Worm (Caenorhabditis elegans) whole organism, L1 larva: ENCODE results near the gene C25A8.1.

Experiments
- C04F5.9 ChIP-seq: sonication (generic microtip); optimal IDR thresholded peaks from 2 replicates; lab custom pipeline; 2016; ENCODE audit warnings: missing genetic modification characterization, missing compliant biosample characterization
- C16A3.4 ChIP-seq: fragments of 150-350 bp; optimal IDR thresholded peaks from 2 replicates; lab custom pipeline; 2014; ENCODE audit warnings: missing biosample characterization, missing genetic modification characterization
- F16B12.6 ChIP-seq: fragments of 150-350 bp; optimal IDR thresholded peaks from 2 replicates; lab custom pipeline; 2014; ENCODE audit warnings: missing biosample characterization, missing genetic modification characterization
- Y116A8C.19 ChIP-seq: sonication (generic microtip); optimal IDR thresholded peaks from 2 replicates; lab custom pipeline; 2016; ENCODE audit warnings: missing compliant biosample characterization, missing genetic modification characterization, borderline replicate concordance
- alr-1 ChIP-seq: fragments of 200-800 bp; sonication (Bioruptor generic); optimal IDR thresholded peaks from 2 replicates; lab custom pipeline; 2018; ENCODE audit warnings: borderline replicate concordance, mild to moderate bottlenecking, missing genetic modification characterization, missing compliant biosample characterization
- aly-2 ChIP-seq: fragments of 150-350 bp; optimal IDR thresholded peaks from 2 replicates; lab custom pipeline; 2014; ENCODE audit warnings: missing biosample characterization, missing genetic modification characterization
- ama-1 ChIP-seq: fragments of 150-350 bp; optimal IDR thresholded peaks from 2 replicates; lab custom pipeline; 2014
- blmp-1 ChIP-seq: fragments of 150-350 bp; optimal IDR thresholded peaks from 2 replicates; lab custom pipeline; 2014; ENCODE audit warnings: missing biosample characterization, missing genetic modification characterization
- ceh-8 ChIP-seq: fragments of 200-800 bp; sonication (Bioruptor generic); optimal IDR thresholded peaks from 2 replicates; lab custom pipeline; 2018; ENCODE audit warnings: mild to moderate bottlenecking, missing genetic modification characterization, moderate library complexity, missing compliant biosample characterization
- ceh-88 ChIP-seq: fragments of 200-800 bp; sonication (Bioruptor generic); IDR thresholded peaks from 2 replicates; pipeline ENCODE4 v1.3.6; 2022; ENCODE audit warnings: missing genetic modification characterization, missing compliant biosample characterization
- dpl-1 ChIP-seq, 3 experiments: fragments of 150-350 bp in 2 of 3; sonication (generic microtip) in 1 of 3; optimal IDR thresholded peaks; 2 replicates each; lab custom pipeline; 2014 to 2017; ENCODE audit warnings: missing biosample characterization in 3 of 3, missing genetic modification characterization in 3 of 3, missing genetic modification reagents in 3 of 3
- dsc-1 ChIP-seq: sonication (generic microtip); optimal IDR thresholded peaks from 2 replicates; lab custom pipeline; 2016; ENCODE audit warnings: mild to moderate bottlenecking, missing genetic modification characterization, missing compliant biosample characterization
- efl-1 ChIP-seq, 4 experiments: fragments of 150-350 bp; optimal IDR thresholded peaks in 3 of 4; peaks in 1 of 4; 1 replicate in 1 of 4; 2 replicates in 3 of 4; lab custom pipeline; 2014; ENCODE audit warnings: missing biosample characterization in 2 of 4, missing genetic modification characterization in 2 of 4, missing genetic modification reagents in 2 of 4
- efl-3 ChIP-seq: fragments of 200-800 bp; sonication (Bioruptor generic); optimal IDR thresholded peaks from 2 replicates; lab custom pipeline; 2018; ENCODE audit warnings: mild to moderate bottlenecking, missing genetic modification characterization, missing compliant biosample characterization
- egl-13 ChIP-seq: sonication (generic microtip); optimal IDR thresholded peaks from 2 replicates; lab custom pipeline; 2016; ENCODE audit warnings: missing genotype, missing genetic modification reagents, missing genetic modification characterization, missing compliant biosample characterization
- elt-3 ChIP-seq, 6 experiments: fragments of 150-350 bp in 1 of 6; sonication (generic microtip); optimal IDR thresholded peaks; 2 replicates each; lab custom pipeline; 2017 to 2018; ENCODE audit warnings: missing biosample characterization in 6 of 6, missing genetic modification characterization in 6 of 6, inconsistent platforms in 1 of 6
- fkh-10 ChIP-seq: sonication (generic microtip); optimal IDR thresholded peaks from 2 replicates; lab custom pipeline; 2017; ENCODE audit warnings: missing biosample characterization, missing genetic modification reagents, missing genetic modification characterization
- fos-1 ChIP-seq: fragments of 150-350 bp; optimal IDR thresholded peaks from 2 replicates; lab custom pipeline; 2014; ENCODE audit warnings: missing biosample characterization, missing genetic modification characterization
- grh-1 ChIP-seq: fragments of 200-800 bp; sonication (Bioruptor generic); IDR thresholded peaks from 2 replicates; pipeline ENCODE4 v1.3.6; 2022; ENCODE audit warnings: missing genetic modification reagents, missing genetic modification characterization, missing compliant biosample characterization
- hlh-4 ChIP-seq: sonication (generic microtip); optimal IDR thresholded peaks from 2 replicates; lab custom pipeline; 2016; ENCODE audit warnings: mild to moderate bottlenecking, missing genetic modification characterization, missing compliant biosample characterization
- hpl-2 ChIP-seq: fragments of 150-350 bp; optimal IDR thresholded peaks from 2 replicates; lab custom pipeline; 2014; ENCODE audit warnings: missing biosample characterization, missing genetic modification reagents, missing genetic modification characterization
- irx-1 ChIP-seq: sonication (generic microtip); optimal IDR thresholded peaks from 2 replicates; lab custom pipeline; 2016; ENCODE audit warnings: missing genetic modification characterization, missing compliant biosample characterization
- isw-1 ChIP-seq: fragments of 200-800 bp; sonication (Bioruptor generic); IDR thresholded peaks from 2 replicates; pipeline ENCODE4 v1.3.6; 2022; ENCODE audit warnings: missing genetic modification characterization, missing compliant biosample characterization
- lin-13 ChIP-seq: fragments of 150-350 bp; optimal IDR thresholded peaks from 2 replicates; lab custom pipeline; 2014; ENCODE audit warnings: missing biosample characterization, missing genetic modification reagents, missing genetic modification characterization
- lin-14 ChIP-seq: fragments of 200-800 bp; sonication (Bioruptor generic); optimal IDR thresholded peaks from 2 replicates; lab custom pipeline; 2018; ENCODE audit warnings: mild to moderate bottlenecking, missing genetic modification characterization, moderate library complexity, missing compliant biosample characterization
- lin-15B ChIP-seq: fragments of 150-350 bp; sonication (generic microtip); optimal IDR thresholded peaks from 3 replicates; lab custom pipeline; 2014; ENCODE audit warnings: missing biosample characterization, missing genetic modification characterization
- lin-35 ChIP-seq, 2 experiments: fragments of 150-350 bp; optimal IDR thresholded peaks; 2 replicates each; lab custom pipeline; 2014; ENCODE audit warnings: missing biosample characterization in 2 of 2, missing genetic modification characterization in 2 of 2, missing genetic modification reagents in 2 of 2
- lsy-2 ChIP-seq, 2 experiments: fragments of 150-350 bp; optimal IDR thresholded peaks; 2 replicates each; lab custom pipeline; 2014; ENCODE audit warnings: missing biosample characterization in 2 of 2, missing genetic modification characterization in 2 of 2
- mdl-1 ChIP-seq, 2 experiments: fragments of 150-350 bp; optimal IDR thresholded peaks; 2 replicates each; lab custom pipeline; 2014 to 2017; ENCODE audit warnings: missing biosample characterization in 2 of 2, missing genetic modification characterization in 2 of 2, inconsistent platforms in 1 of 2
- mep-1 ChIP-seq: fragments of 150-350 bp; optimal IDR thresholded peaks from 2 replicates; lab custom pipeline; 2014; ENCODE audit warnings: missing biosample characterization, missing genetic modification characterization
- nhr-11 ChIP-seq: fragments of 150-350 bp; optimal IDR thresholded peaks from 2 replicates; lab custom pipeline; 2014; ENCODE audit warnings: missing biosample characterization, missing genetic modification characterization
- nhr-20 ChIP-seq: sonication (generic microtip); optimal IDR thresholded peaks from 2 replicates; lab custom pipeline; 2016; ENCODE audit warnings: mild to moderate bottlenecking, missing genetic modification characterization, missing compliant biosample characterization
- nhr-237 ChIP-seq: fragments of 150-350 bp; optimal IDR thresholded peaks from 2 replicates; lab custom pipeline; 2014; ENCODE audit warnings: missing biosample characterization, missing genetic modification characterization
- nhr-47 ChIP-seq: sonication (generic microtip); optimal IDR thresholded peaks from 2 replicates; lab custom pipeline; 2016; ENCODE audit warnings: mild to moderate bottlenecking, missing genetic modification characterization, moderate library complexity, missing compliant biosample characterization
- nhr-77 ChIP-seq: fragments of 150-350 bp; optimal IDR thresholded peaks from 2 replicates; lab custom pipeline; 2014; ENCODE audit warnings: missing biosample characterization, missing genetic modification characterization
- pag-3 ChIP-seq: sonication (generic microtip); optimal IDR thresholded peaks from 2 replicates; lab custom pipeline; 2017; ENCODE audit warnings: missing genetic modification characterization, mild to moderate bottlenecking, missing compliant biosample characterization, antibody characterized with exemption, borderline replicate concordance; ENCODE audit not compliant: insufficient read depth
- pax-3 ChIP-seq: fragments of 200-800 bp; sonication (Bioruptor generic); optimal IDR thresholded peaks from 2 replicates; lab custom pipeline; 2018; ENCODE audit warnings: mild to moderate bottlenecking, missing genetic modification characterization, moderate library complexity, missing compliant biosample characterization
- rnt-1 ChIP-seq: sonication (generic microtip); optimal IDR thresholded peaks from 2 replicates; lab custom pipeline; 2016; ENCODE audit warnings: mild to moderate bottlenecking, missing genetic modification characterization, moderate library complexity, missing compliant biosample characterization
- skn-1 ChIP-seq: fragments of 150-350 bp; optimal IDR thresholded peaks from 2 replicates; lab custom pipeline; 2014; ENCODE audit warnings: missing biosample characterization, missing genetic modification characterization
- sptf-1 ChIP-seq: fragments of 150-350 bp; optimal IDR thresholded peaks from 2 replicates; lab custom pipeline; 2014; ENCODE audit warnings: missing biosample characterization, missing genetic modification characterization
- sup-37 ChIP-seq: fragments of 200-800 bp; sonication (Bioruptor generic); optimal IDR thresholded peaks from 2 replicates; lab custom pipeline; 2018; ENCODE audit warnings: mild to moderate bottlenecking, missing genetic modification characterization, missing compliant biosample characterization
- tbx-2 ChIP-seq: sonication (generic microtip); optimal IDR thresholded peaks from 2 replicates; lab custom pipeline; 2016; ENCODE audit warnings: missing genetic modification characterization, missing compliant biosample characterization
- unc-86 ChIP-seq: sonication (generic microtip); optimal IDR thresholded peaks from 2 replicates; lab custom pipeline; 2016; ENCODE audit warnings: missing genetic modification characterization, missing compliant biosample characterization
- xbp-1 ChIP-seq: sonication (generic microtip); optimal IDR thresholded peaks from 2 replicates; lab custom pipeline; 2016; ENCODE audit warnings: missing genetic modification characterization, missing compliant biosample characterization
- zag-1 ChIP-seq: fragments of 150-350 bp; optimal IDR thresholded peaks from 2 replicates; lab custom pipeline; 2014; ENCODE audit warnings: missing biosample characterization, missing genetic modification characterization
- zip-4 ChIP-seq: fragments of 200-800 bp; sonication (Bioruptor generic); optimal IDR thresholded peaks from 2 replicates; lab custom pipeline; 2018; ENCODE audit warnings: mild to moderate bottlenecking, missing genetic modification characterization, moderate library complexity, missing compliant biosample characterization
- ztf-4 ChIP-seq: fragments of 150-350 bp; optimal IDR thresholded peaks from 2 replicates; lab custom pipeline; 2014; ENCODE audit warnings: missing biosample characterization, missing genetic modification characterization

Gene C25A8.1

DNA sequence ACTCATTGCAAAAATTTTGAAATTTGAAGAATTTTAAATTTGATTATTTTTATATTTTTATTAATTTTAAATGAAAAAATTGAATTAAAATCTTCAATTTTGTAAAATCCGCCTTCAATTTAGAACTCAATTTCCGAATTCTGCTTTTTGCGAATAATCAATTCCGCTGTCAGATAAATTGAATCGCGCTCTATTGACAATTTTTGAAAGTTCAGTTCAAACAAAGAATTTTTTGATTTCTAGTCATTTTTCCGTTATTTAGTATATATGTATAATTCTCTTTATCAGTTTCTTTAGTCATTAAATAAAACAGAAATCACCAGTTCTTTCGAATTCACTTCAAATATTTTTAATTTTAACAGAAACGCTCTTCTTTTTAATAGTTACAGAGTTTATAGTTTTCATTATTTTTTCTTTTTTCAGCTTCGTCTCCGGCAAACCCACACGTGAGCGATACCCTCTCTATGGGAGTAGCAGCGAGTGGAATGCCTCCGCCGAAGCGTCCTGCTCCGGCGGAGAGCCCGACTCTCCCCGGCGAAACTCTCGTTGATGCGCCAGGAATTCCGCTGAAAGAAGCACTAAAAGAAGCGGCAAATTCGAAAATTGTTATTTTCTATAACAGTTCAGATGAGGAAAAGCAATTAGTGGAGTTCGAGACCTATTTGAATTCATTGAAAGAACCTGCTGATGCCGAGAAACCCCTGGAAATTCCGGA, 2.0 kb downstream of the C25A8.1 start:
- TF ChIP-seq mep-1 (tag; lab: Kevin White, UChicago), result peak; percentile 35
- no peak for TF ChIP-seq aly-2 (tag; lab: Kevin White, UChicago)
- TF ChIP-seq nhr-47 (tag; lab: Kevin White, UChicago), result no peak
- TF ChIP-seq blmp-1 (tag; lab: Kevin White, UChicago), result peak; percentile 11
- no peak for TF ChIP-seq egl-13
- TF ChIP-seq lin-35 (GFP tag; optimal IDR thresholded peaks at IDR 0.05; lab: Kevin White, UChicago), result peak in 1 of 2 experiments; percentile 36
- TF ChIP-seq hlh-4 (tag; lab: Kevin White, UChicago), result no peak
- TF ChIP-seq lsy-2 (tag; optimal IDR thresholded peaks at IDR 0.05; lab: Kevin White, UChicago), result peak in 1 of 2 experiments; percentile 51
- TF ChIP-seq pax-3, result no peak
- TF ChIP-seq nhr-20 (tag; lab: Kevin White, UChicago), result no peak
- TF ChIP-seq alr-1, result no peak
- no peak for TF ChIP-seq pag-3 (tag; lab: Kevin White, UChicago)
- TF ChIP-seq C16A3.4 (tag; lab: Kevin White, UChicago), result peak; percentile 24
- peak; percentile 38 for TF ChIP-seq lin-14 (GFP tag; lab: Kevin White, UChicago)
- TF ChIP-seq dpl-1 (GFP tag; optimal IDR thresholded peaks at IDR 0.05; lab: Kevin White, UChicago), result peak in 1 of 3 experiments; percentile 47

DNA sequence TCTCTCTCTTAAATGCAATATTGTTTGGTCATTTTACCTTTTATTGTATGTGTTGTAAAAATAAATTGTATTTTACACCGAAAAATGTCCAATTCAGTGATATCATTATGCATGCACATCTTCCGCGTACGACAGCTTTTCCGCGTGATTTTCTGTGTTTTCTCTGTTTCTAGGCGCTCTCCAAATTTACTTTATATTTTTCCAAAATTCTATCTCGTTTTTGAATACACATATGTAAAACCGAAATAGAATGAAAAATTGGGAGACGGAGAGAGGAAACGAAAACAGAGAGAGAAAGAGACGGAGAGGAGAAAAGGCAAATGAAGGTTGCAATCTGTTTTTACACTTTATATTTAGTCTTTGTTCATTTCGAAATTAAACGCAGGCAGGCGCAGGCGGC, 5.6 kb downstream of the C25A8.1 start:
- TF ChIP-seq nhr-77, result no peak
- no peak for TF ChIP-seq rnt-1
- peak; percentile 86 for TF ChIP-seq lin-14 (GFP tag; lab: Kevin White, UChicago)
- peak; percentile 25; the same call in 1 of the 2 replicates for TF ChIP-seq isw-1 (GFP tag; lab: Robert Waterston, UW)
- TF ChIP-seq lsy-2 (tag; optimal IDR thresholded peaks at IDR 0.05; lab: Kevin White, UChicago), result peak; percentile 41 to 62
- no peak for TF ChIP-seq zag-1
- TF ChIP-seq lin-13 (GFP tag; lab: Kevin White, UChicago), result peak; percentile 40
- peak; percentile 44 for TF ChIP-seq irx-1 (tag; lab: Kevin White, UChicago)
- no peak for TF ChIP-seq C04F5.9
- peak; percentile 45 for TF ChIP-seq dsc-1 (tag; lab: Kevin White, UChicago)
- TF ChIP-seq mep-1 (tag; lab: Kevin White, UChicago), result peak; percentile 67
- TF ChIP-seq Y116A8C.19 (tag; lab: Kevin White, UChicago), result no peak
- TF ChIP-seq ceh-8 (GFP tag; lab: Kevin White, UChicago), result no peak
- TF ChIP-seq fos-1 (tag; lab: Kevin White, UChicago), result no peak
- no peak for TF ChIP-seq alr-1
- TF ChIP-seq nhr-237 (tag; lab: Kevin White, UChicago), result no peak
- peak; percentile 44 for TF ChIP-seq skn-1 (tag; lab: Kevin White, UChicago)
- TF ChIP-seq unc-86, result peak; percentile 50
- TF ChIP-seq hpl-2 (GFP tag; lab: Kevin White, UChicago), result no peak
- no peak for TF ChIP-seq grh-1 (GFP tag; lab: Robert Waterston, UW)
- TF ChIP-seq xbp-1, result peak; percentile 0
- TF ChIP-seq ama-1 (lab: Kevin White, UChicago), result no peak
- peak; percentile 19 to 34 (median 20) for TF ChIP-seq dpl-1 (GFP tag; optimal IDR thresholded peaks at IDR 0.05; lab: Kevin White, UChicago)
- TF ChIP-seq efl-1 (optimal IDR thresholded peaks at IDR 0.05; lab: Kevin White, UChicago), result peak; percentile 52 to 55
- peak; percentile 13 to 75 for TF ChIP-seq efl-1 (GFP tag; optimal IDR thresholded peaks at IDR 0.05 in 1 of 2; lab: Kevin White, UChicago)
- no peak for TF ChIP-seq pax-3
- peak; percentile 10 for TF ChIP-seq ztf-4 (tag; lab: Kevin White, UChicago)
- no peak for TF ChIP-seq sptf-1 (tag; lab: Kevin White, UChicago)
- TF ChIP-seq nhr-11 (tag; lab: Kevin White, UChicago), result no peak
- no peak for TF ChIP-seq aly-2 (tag; lab: Kevin White, UChicago)
- no peak for TF ChIP-seq ceh-88 (GFP tag; lab: Robert Waterston, UW)
- TF ChIP-seq sup-37 (GFP tag; lab: Kevin White, UChicago), result no peak
- no peak for TF ChIP-seq efl-3 (GFP tag; lab: Kevin White, UChicago)
- no peak for TF ChIP-seq F16B12.6 (tag; lab: Kevin White, UChicago)
- peak; percentile 40 for TF ChIP-seq tbx-2 (tag; lab: Kevin White, UChicago)
- TF ChIP-seq zip-4 (GFP tag; lab: Kevin White, UChicago), result no peak
- peak in 1 of 6 experiments; percentile 44 for TF ChIP-seq elt-3 (tag; optimal IDR thresholded peaks at IDR 0.05; lab: Kevin White, UChicago)
- no peak for TF ChIP-seq fkh-10 (GFP tag; lab: Kevin White, UChicago)
- no peak for TF ChIP-seq lin-15B
- peak; percentile 35 for TF ChIP-seq blmp-1 (tag; lab: Kevin White, UChicago)
- TF ChIP-seq pag-3 (tag; lab: Kevin White, UChicago), result no peak
- peak in 1 of 2 experiments; percentile 32 for TF ChIP-seq mdl-1 (tag; optimal IDR thresholded peaks at IDR 0.05; lab: Kevin White, UChicago)
- TF ChIP-seq nhr-20 (tag; lab: Kevin White, UChicago), result peak; percentile 42
